Fruit fly (Drosophila melanogaster): ENCODE data around the gene CG15601.

CG15601 gene

DNA sequence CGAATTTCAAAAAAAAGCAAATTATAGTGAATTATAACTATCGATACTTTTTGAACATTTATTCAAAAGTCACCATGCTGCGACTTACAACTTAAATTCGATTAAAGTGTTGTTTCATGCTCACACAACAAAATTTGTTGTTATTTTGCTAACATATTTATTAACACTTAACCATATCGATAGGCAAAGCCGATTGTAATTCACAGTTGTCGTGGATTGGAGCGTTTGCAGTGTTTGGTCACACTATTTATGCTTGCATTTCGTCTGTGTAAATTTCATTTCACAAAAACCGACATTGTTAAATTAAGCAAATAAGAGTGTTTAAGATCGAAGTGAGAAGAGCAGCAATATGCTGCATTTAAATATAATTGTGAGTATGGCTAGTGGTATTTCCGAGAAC lies 2.0 kb downstream of the CG15601 start, which contains the start of gene HUWE1 (continued):
- TF ChIP-seq zfh1 (GFP tag; IDR thresholded peaks at IDR 0.05) (no peak), CG13287 (GFP tag; IDR thresholded peaks at IDR 0.05; ENCODE audit: partially characterized antibody) (peak; percentile 89), slp2 (GFP tag; optimal IDR thresholded peaks at IDR 0.05) (no peak), run (tag; optimal IDR thresholded peaks at IDR 0.05) (no peak), Ets97D (GFP tag; optimal IDR thresholded peaks at IDR 0.05) (peak; percentile 63), nom (GFP tag; optimal IDR thresholded peaks at IDR 0.05) (peak; percentile 32), insv (GFP tag; optimal IDR thresholded peaks at IDR 0.05) (no peak), hb (GFP tag; IDR thresholded peaks at IDR 0.05; ENCODE audit: partially characterized antibody) (peak; percentile 67; the same call in 2 of the 3 replicates), btn (GFP tag; optimal IDR thresholded peaks at IDR 0.05) (no peak), CHES-1-like (GFP tag; optimal IDR thresholded peaks at IDR 0.05) (peak; percentile 43), CTCF (GFP tag; optimal IDR thresholded peaks at IDR 0.05) (no peak), Side (GFP tag; optimal IDR thresholded peaks at IDR 0.05) (no peak), mam (GFP tag; optimal IDR thresholded peaks at IDR 0.05) (peak; percentile 30), CG5953 (GFP tag; IDR thresholded peaks at IDR 0.05) (no peak), Fer3 (tag; optimal IDR thresholded peaks at IDR 0.05) (no peak), CG9932 (GFP tag; IDR thresholded peaks at IDR 0.05) (peak; percentile 38; the same call in 1 of the 2 replicates), Jarid2 (GFP tag; optimal IDR thresholded peaks at IDR 0.05) (no peak), CG1024 (GFP tag; IDR thresholded peaks at IDR 0.05) (no peak), pros (GFP tag; optimal IDR thresholded peaks at IDR 0.05) (no peak), ase (GFP tag; IDR thresholded peaks at IDR 0.05) (no peak), pb (GFP tag; optimal IDR thresholded peaks at IDR 0.05) (no peak), CG4730 (GFP tag; IDR thresholded peaks at IDR 0.05) (no peak), H15 (GFP tag; IDR thresholded peaks at IDR 0.05) (no peak), HHEX (GFP tag; optimal IDR thresholded peaks at IDR 0.05) (no peak), YL-1 (GFP tag; optimal IDR thresholded peaks at IDR 0.05) (peak; percentile 17), dpn (GFP tag; optimal IDR thresholded peaks at IDR 0.05) (peak in 1 of 2 experiments; percentile 4), CG11093 (GFP tag; IDR thresholded peaks at IDR 0.05) (no peak), CG8388 (GFP tag; optimal IDR thresholded peaks at IDR 0.05) (no peak), CG14965 (GFP tag; optimal IDR thresholded peaks at IDR 0.05; ENCODE audit: borderline replicate concordance) (no peak), hth (optimal IDR thresholded peaks at IDR 0.05) (no peak), Elba2 (GFP tag; optimal IDR thresholded peaks at IDR 0.05) (no peak), sens-2 (GFP tag; IDR thresholded peaks at IDR 0.05) (no peak), sug (tag; optimal IDR thresholded peaks at IDR 0.05) (no peak), sqz (GFP tag; optimal IDR thresholded peaks at IDR 0.05) (no peak), crol (GFP tag; IDR thresholded peaks at IDR 0.05) (no peak), CG6689 (GFP tag; IDR thresholded peaks at IDR 0.05) (no peak), D (optimal IDR thresholded peaks at IDR 0.05) (no peak), D (GFP tag; optimal IDR thresholded peaks at IDR 0.05) (no peak), Doc2 (GFP tag; IDR thresholded peaks at IDR 0.05) (no peak), CoRest (tag; optimal IDR thresholded peaks at IDR 0.05) (no peak), Max (GFP tag; optimal IDR thresholded peaks at IDR 0.05) (peak; percentile 29), CG1233 (GFP tag; optimal IDR thresholded peaks at IDR 0.05) (no peak), BEAF-32 (GFP tag; optimal IDR thresholded peaks at IDR 0.05) (peak; percentile 90), CG7745 (tag; optimal IDR thresholded peaks at IDR 0.05) (no peak), Sox102F (GFP tag; optimal IDR thresholded peaks at IDR 0.05) (no peak), amos (GFP tag; IDR thresholded peaks at IDR 0.05; ENCODE audit: partially characterized antibody) (peak; percentile 84), gsb (GFP tag; IDR thresholded peaks at IDR 0.05) (no peak), gsb-n (tag; optimal IDR thresholded peaks at IDR 0.05) (no peak), CG2129 (GFP tag; IDR thresholded peaks at IDR 0.05; ENCODE audit: partially characterized antibody) (peak; percentile 53; the same call in 1 of the 2 replicates), CG10321 (GFP tag; IDR thresholded peaks at IDR 0.05) (no peak), Taf1 (GFP tag; IDR thresholded peaks at IDR 0.05) (no peak), stwl (tag; optimal IDR thresholded peaks at IDR 0.05) (peak; percentile 87), CG7786 (GFP tag; optimal IDR thresholded peaks at IDR 0.05) (peak; percentile 14)

All from whole organism, embryonic.